Worm (Caenorhabditis elegans): Measurements from ENCODE around the gene rgr-1.

DNA sequence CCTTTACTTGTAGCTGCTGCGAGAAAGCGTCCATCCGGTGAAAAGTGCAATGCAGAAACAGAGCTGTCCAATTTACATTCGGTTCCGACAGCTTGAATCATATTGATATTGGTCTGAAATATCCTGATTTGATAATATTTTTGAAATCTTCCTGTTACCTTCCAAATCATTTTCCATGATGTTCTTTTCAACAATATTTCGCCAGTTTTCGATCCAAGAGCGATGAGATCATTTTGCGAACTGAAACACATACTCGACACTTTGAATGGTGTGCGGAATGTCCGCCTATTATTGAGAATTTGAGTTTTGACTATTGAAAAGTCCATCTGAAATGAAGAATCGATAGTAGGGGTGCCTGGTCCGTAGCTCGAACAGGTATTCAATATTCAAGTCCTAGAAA lies 47.6 kb downstream of the rgr-1 start, which contains the start of gene emb-30:
- TF ChIP-seq nhr-12 (tag; optimal IDR thresholded peaks at IDR 0.05) (no peak), unc-62 (GFP tag; optimal IDR thresholded peaks at IDR 0.05) (no peak), lin-14 (GFP tag; optimal IDR thresholded peaks at IDR 0.05) (no peak), sptf-1 (tag; optimal IDR thresholded peaks at IDR 0.05) (no peak), ceh-82 (tag; optimal IDR thresholded peaks at IDR 0.05) (no peak), efl-1 (optimal IDR thresholded peaks at IDR 0.05) (no peak), efl-1 (GFP tag; optimal IDR thresholded peaks at IDR 0.05 in 1 of 2) (no peak), snpc-4 (tag; optimal IDR thresholded peaks at IDR 0.05) (no peak), nhr-76 (tag; optimal IDR thresholded peaks at IDR 0.05) (no peak), pag-3 (tag; optimal IDR thresholded peaks at IDR 0.05; ENCODE audit: borderline replicate concordance, insufficient read depth) (no peak), nhr-90 (tag; optimal IDR thresholded peaks at IDR 0.05; ENCODE audit: poor library complexity) (peak; percentile 7)
